Fruit fly (Drosophila melanogaster): Measurements from ENCODE around the gene Jhbp14.

DNA sequence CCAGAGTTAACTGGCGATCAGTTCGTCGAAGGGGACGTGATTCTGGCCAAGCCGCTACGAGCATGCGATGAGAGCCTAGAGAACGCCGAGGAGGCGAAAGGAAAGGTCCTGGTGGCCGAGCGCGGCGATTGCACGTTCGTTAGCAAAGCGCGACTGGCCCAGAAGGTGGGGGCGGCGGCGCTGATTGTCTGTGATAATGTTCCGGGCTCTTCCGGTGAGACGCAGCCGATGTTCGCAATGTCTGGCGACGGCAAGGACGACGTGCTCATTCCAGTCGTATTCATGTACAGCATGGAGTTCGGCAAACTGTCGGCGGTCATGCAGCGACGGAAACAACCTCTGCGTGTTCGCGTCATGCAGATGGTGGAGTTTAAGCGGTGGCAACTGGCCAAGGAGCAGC is 40.5 kb upstream of the Jhbp14 start:
- TF ChIP-seq Sox14 (GFP tag; optimal IDR thresholded peaks at IDR 0.05) (no peak), Hr39 (GFP tag; optimal IDR thresholded peaks at IDR 0.05) (no peak), CG1621 (tag; optimal IDR thresholded peaks at IDR 0.05) (no peak), CG3919 (GFP tag; optimal IDR thresholded peaks at IDR 0.05) (no peak), cyc (GFP tag; optimal IDR thresholded peaks at IDR 0.05) (no peak), svp (GFP tag) (no peak), fd85E (GFP tag; optimal IDR thresholded peaks at IDR 0.05) (no peak), Hr38 (GFP tag; optimal IDR thresholded peaks at IDR 0.05) (no peak), Eip93F (GFP tag; optimal IDR thresholded peaks at IDR 0.05) (no peak), CG6276 (GFP tag; optimal IDR thresholded peaks at IDR 0.05) (no peak), topi (GFP tag; optimal IDR thresholded peaks at IDR 0.05) (no peak), dac (GFP tag; optimal IDR thresholded peaks at IDR 0.05) (no peak), esn (GFP tag; optimal IDR thresholded peaks at IDR 0.05) (no peak)

All from whole organism, prepupa.